Worm (Caenorhabditis elegans) whole organism, mixed stage, embryonic: ENCODE measurements around the gene syx-4.

Experiments used
- M03D4.4 ChIP-seq: sonication (generic microtip); optimal IDR thresholded peaks from 2 replicates; lab custom pipeline; 2017; ENCODE audit warnings: mild to moderate bottlenecking, missing genetic modification characterization, missing compliant biosample characterization
- bed-3 ChIP-seq: fragments of 200-800 bp; sonication (Bioruptor generic); optimal IDR thresholded peaks from 3 replicates; lab custom pipeline; 2018; ENCODE audit warnings: mild to moderate bottlenecking, missing genetic modification characterization, moderate library complexity, missing compliant biosample characterization
- ceh-39 ChIP-seq: fragments of 150-350 bp; optimal IDR thresholded peaks from 2 replicates; lab custom pipeline; 2014; ENCODE audit warnings: missing biosample characterization, missing genetic modification characterization
- ceh-43 ChIP-seq: fragments of 200-800 bp; sonication (Bioruptor generic); optimal IDR thresholded peaks from 2 replicates; lab custom pipeline; 2018; ENCODE audit warnings: mild to moderate bottlenecking, missing genetic modification characterization, moderate library complexity, missing compliant biosample characterization
- ceh-83 ChIP-seq: fragments of 200-800 bp; sonication (Bioruptor generic); optimal IDR thresholded peaks from 2 replicates; lab custom pipeline; 2018; ENCODE audit warnings: mild to moderate bottlenecking, missing genetic modification characterization, missing compliant biosample characterization
- cnd-1 ChIP-seq: fragments of 200-800 bp; sonication (Bioruptor generic); optimal IDR thresholded peaks from 2 replicates; lab custom pipeline; 2018; ENCODE audit warnings: mild to moderate bottlenecking, missing genetic modification characterization, missing compliant biosample characterization
- drap-1 ChIP-seq: fragments of 200-800 bp; sonication (Bioruptor generic); optimal IDR thresholded peaks from 3 replicates; lab custom pipeline; 2018; ENCODE audit warnings: mild to moderate bottlenecking, missing genetic modification characterization, missing compliant biosample characterization
- elt-1 ChIP-seq: sonication (generic microtip); optimal IDR thresholded peaks from 2 replicates; lab custom pipeline; 2017; ENCODE audit warnings: missing genetic modification characterization, mild to moderate bottlenecking, missing compliant biosample characterization, antibody characterized with exemption, moderate library complexity, borderline replicate concordance; ENCODE audit not compliant: insufficient read depth
- elt-3 ChIP-seq: fragments of 150-350 bp; optimal IDR thresholded peaks from 2 replicates; lab custom pipeline; 2014; ENCODE audit warnings: missing biosample characterization, missing genetic modification characterization
- flh-1 ChIP-seq: fragments of 200-800 bp; sonication (Bioruptor generic); optimal IDR thresholded peaks from 2 replicates; lab custom pipeline; 2018; ENCODE audit warnings: mild to moderate bottlenecking, missing genetic modification characterization, moderate library complexity, missing compliant biosample characterization
- ham-2 ChIP-seq: fragments of 200-800 bp; sonication (Bioruptor generic); optimal IDR thresholded peaks from 2 replicates; lab custom pipeline; 2018; ENCODE audit warnings: mild to moderate bottlenecking, missing genetic modification characterization, missing compliant biosample characterization
- hlh-1 ChIP-seq: fragments of 150-350 bp; optimal IDR thresholded peaks from 2 replicates; lab custom pipeline; 2014; ENCODE audit warnings: missing biosample characterization, missing genetic modification reagents, missing genetic modification characterization
- lin-13 ChIP-seq: fragments of 150-350 bp; optimal IDR thresholded peaks from 2 replicates; lab custom pipeline; 2014; ENCODE audit warnings: missing biosample characterization, missing genetic modification characterization
- lin-32 ChIP-seq: fragments of 200-800 bp; sonication (Bioruptor generic); optimal IDR thresholded peaks from 2 replicates; lab custom pipeline; 2018; ENCODE audit warnings: mild to moderate bottlenecking, missing genetic modification characterization, missing compliant biosample characterization
- mab-5 ChIP-seq: fragments of 150-350 bp; optimal IDR thresholded peaks from 2 replicates; lab custom pipeline; 2014; ENCODE audit warnings: missing biosample characterization, missing genetic modification characterization
- mep-1 ChIP-seq: fragments of 150-350 bp; optimal IDR thresholded peaks from 2 replicates; lab custom pipeline; 2017; ENCODE audit warnings: missing biosample characterization, missing genetic modification reagents, missing genetic modification characterization, inconsistent platforms
- nhr-12 ChIP-seq: fragments of 150-350 bp; optimal IDR thresholded peaks from 2 replicates; lab custom pipeline; 2014; ENCODE audit warnings: missing biosample characterization, missing genetic modification characterization
- nhr-2 ChIP-seq: fragments of 150-350 bp; optimal IDR thresholded peaks from 2 replicates; lab custom pipeline; 2014; ENCODE audit warnings: missing biosample characterization, missing genetic modification characterization
- nhr-237 ChIP-seq: fragments of 150-350 bp; optimal IDR thresholded peaks from 2 replicates; lab custom pipeline; 2014; ENCODE audit warnings: missing biosample characterization, missing genetic modification characterization
- nhr-76 ChIP-seq: sonication (generic microtip); optimal IDR thresholded peaks from 2 replicates; lab custom pipeline; 2017; ENCODE audit warnings: missing biosample characterization, missing genetic modification characterization
- pha-4 ChIP-seq: fragments of 150-350 bp; optimal IDR thresholded peaks from 2 replicates; lab custom pipeline; 2018; ENCODE audit warnings: missing biosample characterization, missing genetic modification reagents, missing genetic modification characterization
- sem-2 ChIP-seq: fragments of 200-800 bp; sonication (Bioruptor generic); optimal IDR thresholded peaks from 2 replicates; lab custom pipeline; 2018; ENCODE audit warnings: mild to moderate bottlenecking, missing genetic modification characterization, missing compliant biosample characterization
- snpc-4 ChIP-seq: fragments of 150-350 bp; optimal IDR thresholded peaks from 2 replicates; lab custom pipeline; 2014; ENCODE audit warnings: missing biosample characterization, missing genetic modification characterization
- sptf-1 ChIP-seq: sonication (generic microtip); optimal IDR thresholded peaks from 2 replicates; lab custom pipeline; 2017; ENCODE audit warnings: mild to moderate bottlenecking, missing genetic modification characterization, moderate library complexity, missing compliant biosample characterization
- tbx-8 ChIP-seq: fragments of 200-800 bp; sonication (Bioruptor generic); optimal IDR thresholded peaks from 2 replicates; lab custom pipeline; 2018; ENCODE audit warnings: mild to moderate bottlenecking, missing genetic modification characterization, moderate library complexity, missing compliant biosample characterization
- unc-120 ChIP-seq: sonication (generic microtip); optimal IDR thresholded peaks from 2 replicates; lab custom pipeline; 2017; ENCODE audit warnings: missing genetic modification characterization, missing compliant biosample characterization; ENCODE audit not compliant: poor library complexity, severe bottlenecking
- unc-39 ChIP-seq: fragments of 150-350 bp; optimal IDR thresholded peaks from 2 replicates; lab custom pipeline; 2014; ENCODE audit warnings: missing biosample characterization, missing genetic modification characterization
- unc-62 ChIP-seq: fragments of 150-350 bp; optimal IDR thresholded peaks from 2 replicates; lab custom pipeline; 2014; ENCODE audit warnings: missing biosample characterization, missing genetic modification reagents, missing genetic modification characterization
- zip-8 ChIP-seq: fragments of 150-350 bp; optimal IDR thresholded peaks from 2 replicates; lab custom pipeline; 2014; ENCODE audit warnings: missing biosample characterization, missing genetic modification characterization
- ztf-11 ChIP-seq: fragments of 150-350 bp; optimal IDR thresholded peaks from 2 replicates; lab custom pipeline; 2014; ENCODE audit warnings: missing biosample characterization, missing genetic modification characterization

Gene syx-4

DNA sequence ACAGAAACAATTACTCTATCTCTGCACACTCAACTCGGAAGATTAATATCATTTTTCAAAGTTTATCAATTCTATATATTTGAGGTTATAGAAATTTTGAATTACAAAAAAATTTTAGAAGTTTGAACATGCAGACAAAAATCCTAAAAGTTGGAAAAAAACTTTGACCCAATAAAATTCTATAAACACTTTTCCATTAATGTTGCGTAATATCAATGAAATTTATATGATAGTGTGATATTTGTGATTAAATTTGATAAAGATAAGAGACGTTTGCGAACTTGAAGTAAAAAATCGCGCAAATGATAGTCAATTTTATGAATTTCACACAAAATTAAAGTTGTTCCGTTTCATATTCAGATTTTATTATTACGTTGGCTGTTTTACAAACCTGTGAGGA lies 3.0 kb upstream of the syx-4 start:
- no peak for TF ChIP-seq unc-120 (tag; lab: Kevin White, UChicago)

DNA sequence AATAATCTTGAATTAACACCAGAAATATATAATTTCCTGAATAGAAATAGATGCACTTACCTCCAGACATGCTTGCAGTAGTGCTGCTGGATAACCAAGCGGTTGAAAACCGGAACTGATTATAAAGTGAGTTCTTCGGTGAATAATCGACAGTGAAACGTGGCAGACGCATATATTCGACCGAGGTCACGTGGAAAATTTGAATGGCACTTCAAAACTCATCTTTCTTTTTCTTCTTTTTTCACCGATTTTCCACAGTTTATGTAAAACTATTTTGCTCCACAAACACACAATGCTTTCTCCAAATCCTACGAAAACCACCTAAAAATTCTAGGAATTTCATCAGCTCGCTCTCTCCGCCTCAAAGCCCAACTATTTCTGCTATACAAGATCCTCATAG lies 3.1 kb downstream of the syx-4 start, which contains the start of gene ant-1.4:
Gene ant-1.4 (minus strand): TSS at position 101 of the 400 bp plus-strand sequence.
- TF ChIP-seq ceh-83 (GFP tag; lab: Kevin White, UChicago) (no peak), ham-2 (GFP tag; lab: Kevin White, UChicago) (no peak), pha-4 (no peak), elt-1 (tag; lab: Kevin White, UChicago) (no peak), sem-2 (GFP tag; lab: Kevin White, UChicago) (no peak), nhr-2 (tag; lab: Kevin White, UChicago) (no peak), snpc-4 (tag; lab: Kevin White, UChicago) (no peak), nhr-237 (no peak), nhr-76 (no peak), mab-5 (tag; lab: Kevin White, UChicago) (no peak), flh-1 (GFP tag; lab: Kevin White, UChicago) (no peak), lin-32 (GFP tag; lab: Kevin White, UChicago) (no peak), drap-1 (no peak), M03D4.4 (no peak), unc-120 (tag; lab: Kevin White, UChicago) (no peak)

DNA sequence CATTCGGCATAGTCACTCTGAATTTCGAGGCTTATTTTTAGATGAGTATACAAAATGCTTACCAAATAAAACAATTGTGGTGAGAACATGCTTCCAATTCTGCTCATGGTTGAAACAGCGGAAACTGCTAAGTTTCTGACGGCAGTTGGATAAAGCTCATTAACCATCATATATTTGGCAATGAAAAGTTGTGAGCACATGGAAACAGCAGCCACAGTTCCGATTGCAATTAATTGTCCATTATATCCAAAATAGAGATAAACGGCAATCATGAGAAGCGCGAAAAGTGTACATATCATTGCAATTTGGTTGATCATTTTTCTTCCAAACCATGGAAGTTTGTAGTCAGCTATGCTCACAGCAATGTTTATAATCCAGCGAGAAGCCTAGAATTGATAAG lies 4.1 kb downstream of the syx-4 start:
- no peak for TF ChIP-seq sem-2 (GFP tag; lab: Kevin White, UChicago)
- no peak for TF ChIP-seq elt-1 (tag; lab: Kevin White, UChicago)
- TF ChIP-seq tbx-8 (GFP tag; lab: Kevin White, UChicago), result no peak
- no peak for TF ChIP-seq lin-32 (GFP tag; lab: Kevin White, UChicago)
- no peak for TF ChIP-seq zip-8 (tag; lab: Kevin White, UChicago)
- no peak for TF ChIP-seq ztf-11
- no peak for TF ChIP-seq elt-3 (tag; lab: Kevin White, UChicago)
- TF ChIP-seq nhr-237, result no peak
- no peak for TF ChIP-seq pha-4
- TF ChIP-seq flh-1 (GFP tag; lab: Kevin White, UChicago), result no peak
- TF ChIP-seq mep-1 (tag; lab: Kevin White, UChicago), result no peak
- TF ChIP-seq unc-39 (tag; lab: Kevin White, UChicago), result no peak
- no peak for TF ChIP-seq unc-120 (tag; lab: Kevin White, UChicago)
- TF ChIP-seq ceh-39 (tag; lab: Kevin White, UChicago), result no peak

ce11 chrIV:8462376-8462775 lies 5.3 kb downstream of the syx-4 start:
- TF ChIP-seq nhr-76, result no peak
- TF ChIP-seq ztf-11, result no peak
- TF ChIP-seq hlh-1 (tag; lab: Kevin White, UChicago), result no peak
- TF ChIP-seq bed-3, result no peak

DNA sequence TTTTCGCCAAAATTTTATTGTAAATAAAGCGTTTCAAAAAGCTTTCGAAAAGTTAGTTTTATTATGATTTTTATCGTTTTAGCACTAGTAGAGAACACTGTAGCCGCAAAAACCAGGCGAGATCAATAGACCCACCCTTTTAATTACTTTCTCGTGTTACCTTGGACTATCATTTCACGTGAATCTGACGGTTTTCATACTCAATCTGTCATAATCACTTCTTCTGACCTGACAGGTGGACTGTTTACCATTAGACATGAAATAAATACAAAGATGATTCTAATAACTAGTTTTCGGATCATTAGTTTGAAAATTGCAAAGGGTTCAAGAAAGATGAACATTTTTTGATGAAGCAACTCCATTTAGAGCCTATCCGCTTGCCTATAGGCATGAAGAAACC lies 6.0 kb downstream of the syx-4 start:
- no peak for TF ChIP-seq ceh-43 (GFP tag; lab: Kevin White, UChicago)
- no peak for TF ChIP-seq cnd-1
- TF ChIP-seq unc-39 (tag; lab: Kevin White, UChicago), result no peak

DNA sequence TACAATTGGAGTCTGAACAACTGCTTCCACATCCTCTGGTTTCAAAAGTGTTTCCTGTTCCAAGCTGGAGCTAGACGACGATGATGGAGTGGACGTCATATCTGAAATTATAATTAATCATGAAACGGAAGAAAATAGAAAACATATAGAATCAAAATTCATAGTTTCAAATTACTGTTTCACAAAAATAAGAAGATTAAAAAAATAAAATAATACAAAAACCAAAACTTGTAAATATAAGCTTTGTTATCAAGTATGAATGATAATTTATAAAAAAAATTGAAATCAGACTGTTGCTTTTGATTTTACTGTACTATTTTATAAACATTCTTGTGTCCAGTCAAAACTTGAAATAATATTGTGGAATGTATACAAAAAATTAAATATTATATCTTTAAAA lies 6.6 kb downstream of the syx-4 start, which contains the start of gene str-176:
Gene str-176 (minus strand): TSS at position 101 of the 400 bp plus-strand sequence.
- TF ChIP-seq unc-62 (GFP tag; lab: Kevin White, UChicago) (no peak), ceh-83 (GFP tag; lab: Kevin White, UChicago) (no peak), drap-1 (no peak), sptf-1 (tag; lab: Kevin White, UChicago) (no peak)

- no peak for TF ChIP-seq M03D4.4
- TF ChIP-seq sptf-1 (tag; lab: Kevin White, UChicago), result no peak
- no peak for TF ChIP-seq lin-32 (GFP tag; lab: Kevin White, UChicago)
- TF ChIP-seq elt-3 (tag; lab: Kevin White, UChicago), result no peak
- no peak for TF ChIP-seq ham-2 (GFP tag; lab: Kevin White, UChicago)
- TF ChIP-seq ceh-83 (GFP tag; lab: Kevin White, UChicago), result no peak
- TF ChIP-seq unc-62 (GFP tag; lab: Kevin White, UChicago), result no peak
- no peak for TF ChIP-seq lin-13
- no peak for TF ChIP-seq elt-1 (tag; lab: Kevin White, UChicago)
- TF ChIP-seq sem-2 (GFP tag; lab: Kevin White, UChicago), result no peak
- TF ChIP-seq hlh-1 (tag; lab: Kevin White, UChicago), result no peak
- no peak for TF ChIP-seq ztf-11
- TF ChIP-seq drap-1, result no peak
- no peak for TF ChIP-seq nhr-12 (tag; lab: Kevin White, UChicago)
These were observed 7.1 kb downstream of the syx-4 start for ce11 chrIV:8464187-8464586.
